Worm (Caenorhabditis elegans): Measurements from ENCODE around the gene nhr-195.

The nhr-195 gene

ce11 chrV:8936791-8937475 lies 35.2 kb downstream of the nhr-195 start (continued):
- TF ChIP-seq C34F6.9 (tag; optimal IDR thresholded peaks at IDR 0.05) (peak; percentile 47), nhr-129 (tag; optimal IDR thresholded peaks at IDR 0.05) (peak; percentile 12), fos-1 (tag; optimal IDR thresholded peaks at IDR 0.05) (peak; percentile 62), aly-2 (tag; optimal IDR thresholded peaks at IDR 0.05) (no peak), nhr-21 (tag; optimal IDR thresholded peaks at IDR 0.05) (no peak), nhr-12 (tag; optimal IDR thresholded peaks at IDR 0.05) (no peak), nhr-10 (tag; optimal IDR thresholded peaks at IDR 0.05) (no peak), mdl-1 (tag; optimal IDR thresholded peaks at IDR 0.05) (no peak), lin-39 (tag; optimal IDR thresholded peaks at IDR 0.05) (no peak), mab-5 (tag; optimal IDR thresholded peaks at IDR 0.05) (no peak), sma-3 (GFP tag; optimal IDR thresholded peaks at IDR 0.05) (no peak), unc-39 (tag; optimal IDR thresholded peaks at IDR 0.05) (no peak), F13H6.1 (tag; optimal IDR thresholded peaks at IDR 0.05) (peak; percentile 5)

- TF ChIP-seq lsy-2 (tag; optimal IDR thresholded peaks at IDR 0.05), result peak; percentile 60 to 73
- peak; percentile 59 for TF ChIP-seq ceh-16 (tag; optimal IDR thresholded peaks at IDR 0.05)
- TF ChIP-seq nhr-6 (tag; optimal IDR thresholded peaks at IDR 0.05), result peak; percentile 72
- TF ChIP-seq F13H6.1 (tag; optimal IDR thresholded peaks at IDR 0.05), result peak; percentile 94
- TF ChIP-seq peb-1 (tag; optimal IDR thresholded peaks at IDR 0.05), result no peak
- TF ChIP-seq C34F6.9 (tag; optimal IDR thresholded peaks at IDR 0.05), result peak; percentile 54
- peak; percentile 77 for TF ChIP-seq nhr-21 (tag; optimal IDR thresholded peaks at IDR 0.05)
- peak; percentile 50 for TF ChIP-seq lin-13 (GFP tag; optimal IDR thresholded peaks at IDR 0.05)
- TF ChIP-seq blmp-1 (tag; optimal IDR thresholded peaks at IDR 0.05; ENCODE audit: insufficient read depth), result peak; percentile 91
- TF ChIP-seq nhr-129 (tag; optimal IDR thresholded peaks at IDR 0.05), result peak; percentile 80
- no peak for TF ChIP-seq unc-55 (GFP tag; optimal IDR thresholded peaks at IDR 0.05)
- TF ChIP-seq ztf-11 (tag; optimal IDR thresholded peaks at IDR 0.05), result no peak
- peak; percentile 56 for TF ChIP-seq nhr-77 (tag; optimal IDR thresholded peaks at IDR 0.05)
- TF ChIP-seq nhr-25 (tag; optimal IDR thresholded peaks at IDR 0.05), result peak; percentile 86
- no peak for TF ChIP-seq elt-3 (tag; optimal IDR thresholded peaks at IDR 0.05)
- peak; percentile 97 for TF ChIP-seq sma-3 (GFP tag; optimal IDR thresholded peaks at IDR 0.05)
- TF ChIP-seq fos-1 (tag; optimal IDR thresholded peaks at IDR 0.05), result peak; percentile 89
- TF ChIP-seq lin-11 (tag; optimal IDR thresholded peaks at IDR 0.05), result peak; percentile 37
- TF ChIP-seq gmeb-1 (tag; optimal IDR thresholded peaks at IDR 0.05), result peak; percentile 76
- TF ChIP-seq Y55F3AM.14 (GFP tag; optimal IDR thresholded peaks at IDR 0.05), result peak; percentile 51
- peak; percentile 65 for TF ChIP-seq ztf-4 (tag; optimal IDR thresholded peaks at IDR 0.05)
- TF ChIP-seq sma-9 (GFP tag; optimal IDR thresholded peaks at IDR 0.05), result peak; percentile 89
- no peak for TF ChIP-seq sma-9 (tag; optimal IDR thresholded peaks at IDR 0.05)
- no peak for TF ChIP-seq alr-1 (tag; optimal IDR thresholded peaks at IDR 0.05)
- TF ChIP-seq nhr-237 (tag; optimal IDR thresholded peaks at IDR 0.05), result no peak
- peak; percentile 95 for TF ChIP-seq sem-4 (tag; optimal IDR thresholded peaks at IDR 0.05)
- peak; percentile 82 for TF ChIP-seq crh-2 (tag; optimal IDR thresholded peaks at IDR 0.05)
- TF ChIP-seq egl-27 (tag; optimal IDR thresholded peaks at IDR 0.05), result peak; percentile 68
Observed at ce11 chrV:8936184-8936589, 36.0 kb downstream of the nhr-195 start, which contains the start of gene unc-23. Gene unc-23 (plus strand): TSS chrV:8936359.

- TF ChIP-seq crh-2 (tag; optimal IDR thresholded peaks at IDR 0.05), result peak; percentile 36
- peak; percentile 80 for TF ChIP-seq fos-1 (tag; optimal IDR thresholded peaks at IDR 0.05)
- peak; percentile 40 for TF ChIP-seq sma-3 (GFP tag; optimal IDR thresholded peaks at IDR 0.05)
- TF ChIP-seq nhr-25 (tag; optimal IDR thresholded peaks at IDR 0.05), result peak; percentile 22
- TF ChIP-seq nhr-11 (tag; optimal IDR thresholded peaks at IDR 0.05), result no peak
- peak; percentile 10 for TF ChIP-seq blmp-1 (tag; optimal IDR thresholded peaks at IDR 0.05; ENCODE audit: insufficient read depth)
- TF ChIP-seq alr-1 (tag; optimal IDR thresholded peaks at IDR 0.05), result no peak
- TF ChIP-seq nhr-129 (tag; optimal IDR thresholded peaks at IDR 0.05), result peak; percentile 48
- peak; percentile 64 for TF ChIP-seq sma-9 (GFP tag; optimal IDR thresholded peaks at IDR 0.05)
- no peak for TF ChIP-seq sma-9 (tag; optimal IDR thresholded peaks at IDR 0.05)
- TF ChIP-seq gmeb-1 (tag; optimal IDR thresholded peaks at IDR 0.05), result peak; percentile 29
- peak; percentile 77 for TF ChIP-seq ama-1 (optimal IDR thresholded peaks at IDR 0.05)
- TF ChIP-seq peb-1 (tag; optimal IDR thresholded peaks at IDR 0.05), result no peak
- TF ChIP-seq lsy-2 (tag; optimal IDR thresholded peaks at IDR 0.05), result peak in 1 of 2 experiments; percentile 24
- no peak for TF ChIP-seq sem-4 (tag; optimal IDR thresholded peaks at IDR 0.05)
- no peak for TF ChIP-seq egl-27 (tag; optimal IDR thresholded peaks at IDR 0.05)
- no peak for TF ChIP-seq lin-11 (tag; optimal IDR thresholded peaks at IDR 0.05)
- TF ChIP-seq nhr-12 (tag; optimal IDR thresholded peaks at IDR 0.05), result no peak
- TF ChIP-seq nhr-21 (tag; optimal IDR thresholded peaks at IDR 0.05), result peak; percentile 31
Observed at ce11 chrV:8935104-8935503, 37.1 kb downstream of the nhr-195 start.

All from whole organism, L2 larva.